Fruit fly (Drosophila melanogaster): Measurements from ENCODE around the gene Ir64a.

Gene Ir64a

DNA sequence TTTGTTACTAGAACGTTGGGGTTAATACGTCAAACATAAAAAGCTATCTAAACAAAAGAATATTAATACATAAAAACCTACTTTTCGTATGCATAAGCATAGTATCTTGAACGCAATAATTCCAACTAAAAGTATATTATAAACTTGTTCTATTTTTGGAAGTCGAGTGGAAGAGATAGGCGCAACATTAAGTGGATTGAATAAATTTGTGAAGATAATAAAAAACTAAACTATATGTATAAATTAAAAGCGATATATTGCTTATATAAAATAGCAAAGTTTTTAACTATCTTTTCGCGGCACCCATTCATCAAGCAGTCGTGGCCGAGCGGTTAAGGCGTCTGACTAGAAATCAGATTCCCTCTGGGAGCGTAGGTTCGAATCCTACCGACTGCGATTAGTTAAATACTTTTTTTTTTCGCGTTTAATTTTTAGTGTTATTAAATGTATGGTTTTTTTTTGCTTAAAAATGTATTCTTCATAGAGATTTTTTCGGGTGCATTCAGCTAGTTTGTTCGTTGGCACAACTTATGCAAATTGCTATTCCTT, 40.8 kb downstream of the Ir64a start:
- TF ChIP-seq insv (optimal IDR thresholded peaks at IDR 0.05) (no peak), h (optimal IDR thresholded peaks at IDR 0.05) (no peak), Myc (optimal IDR thresholded peaks at IDR 0.05) (no peak), ttk (optimal IDR thresholded peaks at IDR 0.05) (no peak), psq (optimal IDR thresholded peaks at IDR 0.05) (no peak), Sin3A (optimal IDR thresholded peaks at IDR 0.05) (no peak)

DNA sequence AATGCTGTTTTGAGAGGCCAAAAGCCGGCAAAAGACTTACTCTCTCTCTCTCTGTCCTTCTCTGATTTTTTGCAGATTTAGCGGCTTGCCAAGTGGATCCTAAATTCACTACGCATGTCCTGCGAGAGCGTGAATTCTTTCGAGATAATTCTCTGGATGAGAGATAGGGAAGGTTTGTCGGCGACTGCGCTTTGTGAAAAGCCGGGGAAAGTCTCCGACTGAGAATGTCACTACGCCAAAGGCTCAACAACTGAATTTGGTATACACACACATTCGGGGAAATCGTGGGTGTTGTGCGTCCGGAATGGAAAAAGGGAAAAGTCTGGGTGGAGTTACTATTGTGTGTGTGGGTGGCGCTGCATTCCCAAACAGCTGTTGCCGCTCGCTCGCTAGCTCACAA, 53.2 kb downstream of the Ir64a start:
- no peak for TF ChIP-seq Myc (optimal IDR thresholded peaks at IDR 0.05)
- TF ChIP-seq Sin3A (optimal IDR thresholded peaks at IDR 0.05): no peak
- no peak for TF ChIP-seq psq (optimal IDR thresholded peaks at IDR 0.05)
- no peak for TF ChIP-seq h (optimal IDR thresholded peaks at IDR 0.05)
- no peak for TF ChIP-seq insv (optimal IDR thresholded peaks at IDR 0.05)
- no peak for TF ChIP-seq ttk (optimal IDR thresholded peaks at IDR 0.05)
